Fruit fly (Drosophila melanogaster) Kc167 (cell line): ENCODE data around the gene Bcs1.

Source experiments
- Myc ChIP-seq: fragments of >200 bp; optimal IDR thresholded peaks from 2 replicates; lab custom pipeline; 2017; ENCODE audit warnings: missing external identifiers
- Sin3A ChIP-seq: fragments of >200 bp; optimal IDR thresholded peaks from 2 replicates; lab custom pipeline; 2018; ENCODE audit warnings: missing external identifiers
- h ChIP-seq: fragments of >200 bp; optimal IDR thresholded peaks from 3 replicates; lab custom pipeline; 2018; ENCODE audit warnings: missing external identifiers
- insv ChIP-seq: fragments of >200 bp; optimal IDR thresholded peaks from 3 replicates; lab custom pipeline; 2018; ENCODE audit warnings: missing external identifiers
- psq ChIP-seq: fragments of >200 bp; optimal IDR thresholded peaks from 2 replicates; lab custom pipeline; 2017; ENCODE audit warnings: missing external identifiers
- ttk ChIP-seq: sonication (Bioruptor generic); optimal IDR thresholded peaks from 2 replicates; lab custom pipeline; 2017; ENCODE audit warnings: missing external identifiers

The Bcs1 gene

dm6 chr2L:10232152-10232816 lies 9.8 kb downstream of the Bcs1 start, which contains the start of gene eEF1delta:
eEF1delta (plus strand) TSS chr2L:10232507.
- no peak for TF ChIP-seq psq (lab: Kevin White, UChicago)
- no peak for TF ChIP-seq Sin3A (lab: Kevin White, UChicago)
- TF ChIP-seq Myc (lab: Kevin White, UChicago): no peak
- no peak for TF ChIP-seq insv
- no peak for TF ChIP-seq ttk (lab: Kevin White, UChicago)
- TF ChIP-seq h (lab: Kevin White, UChicago): no peak

dm6 chr2L:10232827-10233226 lies 10.4 kb downstream of the Bcs1 start:
- TF ChIP-seq psq (lab: Kevin White, UChicago) (no peak), Sin3A (lab: Kevin White, UChicago) (no peak), h (lab: Kevin White, UChicago) (no peak), insv (no peak), Myc (lab: Kevin White, UChicago) (no peak), ttk (lab: Kevin White, UChicago) (no peak)

dm6 chr2L:10237725-10238446 lies 15.4 kb downstream of the Bcs1 start, which contains the start of gene mthl15:
mthl15 (minus strand) TSS chr2L:10238317.
- no peak for TF ChIP-seq Myc (lab: Kevin White, UChicago)
- no peak for TF ChIP-seq insv
- no peak for TF ChIP-seq psq (lab: Kevin White, UChicago)

- no peak for TF ChIP-seq psq (lab: Kevin White, UChicago)
- no peak for TF ChIP-seq ttk (lab: Kevin White, UChicago)
- no peak for TF ChIP-seq Sin3A (lab: Kevin White, UChicago)
- TF ChIP-seq insv: no peak
- no peak for TF ChIP-seq Myc (lab: Kevin White, UChicago)
- no peak for TF ChIP-seq h (lab: Kevin White, UChicago)
Observed at dm6 chr2L:10238726-10239652, 16.5 kb downstream of the Bcs1 start, which contains the start of gene me31B. me31B (plus strand) TSS chr2L:10239341.

dm6 chr2L:10246785-10247190 lies 24.3 kb downstream of the Bcs1 start, which contains the start of gene chico:
chico (minus strand) TSS chr2L:10247078.
- no peak for TF ChIP-seq Myc (lab: Kevin White, UChicago)
- no peak for TF ChIP-seq insv
- no peak for TF ChIP-seq h (lab: Kevin White, UChicago)

dm6 chr2L:10249655-10250202 lies 27.3 kb downstream of the Bcs1 start:
- TF ChIP-seq Sin3A (lab: Kevin White, UChicago): no peak
- TF ChIP-seq ttk (lab: Kevin White, UChicago): no peak
- TF ChIP-seq psq (lab: Kevin White, UChicago): no peak

- TF ChIP-seq Sin3A (lab: Kevin White, UChicago) (no peak), h (lab: Kevin White, UChicago) (no peak), Myc (lab: Kevin White, UChicago) (no peak), psq (lab: Kevin White, UChicago) (no peak)
Observed at dm6 chr2L:10250441-10250847, 28.0 kb downstream of the Bcs1 start, which contains the start of the genes bsk and CG31717. bsk (minus strand) TSS chr2L:10250501. CG31717 (plus strand) TSS chr2L:10250737.

- TF ChIP-seq ttk (lab: Kevin White, UChicago): no peak
- no peak for TF ChIP-seq psq (lab: Kevin White, UChicago)
- no peak for TF ChIP-seq Myc (lab: Kevin White, UChicago)
- no peak for TF ChIP-seq insv
Observed at dm6 chr2L:10251592-10251991, 29.1 kb downstream of the Bcs1 start, which contains the start of gene Ror. Ror (plus strand) TSS chr2L:10251843.

- no peak for TF ChIP-seq ttk (lab: Kevin White, UChicago)
- TF ChIP-seq psq (lab: Kevin White, UChicago): no peak
- TF ChIP-seq h (lab: Kevin White, UChicago): no peak
- no peak for TF ChIP-seq insv
- TF ChIP-seq Myc (lab: Kevin White, UChicago): no peak
- TF ChIP-seq Sin3A (lab: Kevin White, UChicago): no peak
Observed at dm6 chr2L:10255725-10256158, 33.3 kb downstream of the Bcs1 start, which contains the start of gene CG5676. CG5676 (minus strand) TSS chr2L:10255891.

- TF ChIP-seq ttk (lab: Kevin White, UChicago) (no peak), insv (no peak), Sin3A (lab: Kevin White, UChicago) (no peak)
Observed at dm6 chr2L:10259960-10260749, 37.7 kb downstream of the Bcs1 start.
